Worm (Caenorhabditis elegans): ENCODE results near the gene glo-3.

The glo-3 gene

DNA sequence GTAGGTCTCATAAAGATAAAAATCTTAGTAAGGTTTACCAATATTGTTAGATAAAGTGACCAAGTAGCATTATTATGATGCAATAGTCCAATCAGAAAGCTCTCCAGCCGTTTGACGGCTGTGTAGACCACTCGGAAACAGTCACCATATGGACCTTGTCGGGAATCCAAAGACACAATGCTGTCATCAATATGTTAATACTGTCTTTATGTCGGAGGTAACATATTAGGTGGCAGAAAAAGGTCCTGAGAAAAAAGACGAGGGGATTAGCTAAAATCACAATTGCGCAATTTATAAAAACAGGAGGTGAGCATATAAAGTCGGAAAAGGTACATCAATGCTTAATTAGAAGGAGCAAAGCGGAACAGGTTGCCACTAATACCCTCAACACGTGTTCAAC, 25.5 kb upstream of the glo-3 start:
- TF ChIP-seq F44E2.7 (GFP tag; IDR thresholded peaks at IDR 0.05) (no peak), unc-62 (GFP tag; optimal IDR thresholded peaks at IDR 0.05 in 1 of 2) (peak in 1 of 2 experiments; percentile 70), unc-62 (tag; optimal IDR thresholded peaks at IDR 0.05) (no peak)

DNA sequence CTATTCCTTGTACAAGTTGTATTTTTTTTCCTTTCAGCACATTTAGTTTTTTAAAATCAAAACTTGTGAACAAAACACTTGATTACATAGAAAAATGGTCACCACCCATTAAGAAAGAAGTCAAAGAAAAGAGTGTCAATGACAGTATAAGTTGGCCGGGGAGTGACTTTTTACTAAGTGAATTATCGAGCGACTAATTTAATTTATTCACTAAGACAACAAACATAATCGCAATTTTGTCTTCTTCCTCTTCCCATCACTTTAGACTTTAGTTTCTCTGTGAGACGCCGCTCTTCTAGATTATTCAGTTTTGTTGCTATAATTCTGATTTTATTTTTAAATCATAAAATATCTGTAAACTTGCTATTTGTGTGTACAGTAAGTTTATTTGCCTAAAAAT, 19.4 kb upstream of the glo-3 start:
- no peak for TF ChIP-seq mxl-2 (GFP tag; conservative IDR thresholded peaks at IDR 0.05)
- TF ChIP-seq nhr-111 (GFP tag; optimal IDR thresholded peaks at IDR 0.05) = no peak
- no peak for TF ChIP-seq lir-3 (tag; optimal IDR thresholded peaks at IDR 0.05)
- TF ChIP-seq zip-11 (GFP tag; IDR thresholded peaks at IDR 0.05) = no peak
- TF ChIP-seq ZK337.2 (GFP tag; IDR thresholded peaks at IDR 0.05) = no peak
- TF ChIP-seq lin-29 (GFP tag; IDR thresholded peaks at IDR 0.05) = no peak
- TF ChIP-seq php-3 (GFP tag; IDR thresholded peaks at IDR 0.05) = no peak
- no peak for TF ChIP-seq F49E8.2 (tag; optimal IDR thresholded peaks at IDR 0.05; ENCODE audit: borderline replicate concordance)
- no peak for TF ChIP-seq ctbp-1 (GFP tag; IDR thresholded peaks at IDR 0.05)
- TF ChIP-seq hif-1 (tag; optimal IDR thresholded peaks at IDR 0.05) = no peak
- no peak for TF ChIP-seq hlh-11 (tag; optimal IDR thresholded peaks at IDR 0.05)
- TF ChIP-seq lin-13 (GFP tag; optimal IDR thresholded peaks at IDR 0.05) = no peak
- no peak for TF ChIP-seq daf-16 (GFP tag; optimal IDR thresholded peaks at IDR 0.05)
- TF ChIP-seq daf-16 (tag; optimal IDR thresholded peaks at IDR 0.05) = no peak
- TF ChIP-seq saeg-2 (GFP tag; IDR thresholded peaks at IDR 0.05) = no peak
- no peak for TF ChIP-seq lin-38 (GFP tag; IDR thresholded peaks at IDR 0.05)
- no peak for TF ChIP-seq nhr-6 (tag; optimal IDR thresholded peaks at IDR 0.05)

DNA sequence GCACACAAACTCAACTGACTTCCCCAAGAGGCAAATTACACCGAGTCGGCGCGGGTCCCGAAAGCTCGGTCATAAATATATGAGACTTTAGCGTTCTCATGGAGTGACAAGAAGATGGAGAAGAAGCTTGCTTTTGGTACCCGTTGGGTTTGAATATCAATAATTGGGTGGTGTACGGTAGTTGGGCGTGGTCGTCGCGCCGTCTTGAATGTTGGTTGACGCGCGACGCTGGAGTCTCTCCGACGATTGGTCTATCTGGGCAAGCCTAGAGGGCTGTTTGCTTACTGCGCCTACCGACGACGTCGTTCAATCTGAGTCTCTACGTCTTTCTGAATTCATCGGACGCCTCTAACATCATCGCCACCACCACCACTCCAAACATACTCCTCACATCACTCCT, 18.7 kb upstream of the glo-3 start:
- no peak for TF ChIP-seq ceh-62 (tag; optimal IDR thresholded peaks at IDR 0.05)
- no peak for TF ChIP-seq daf-12 (tag; optimal IDR thresholded peaks at IDR 0.05)
- TF ChIP-seq ceh-82 (tag; optimal IDR thresholded peaks at IDR 0.05) = no peak
- no peak for TF ChIP-seq Y5F2A.4 (GFP tag; optimal IDR thresholded peaks at IDR 0.05)
- no peak for TF ChIP-seq mdl-1 (tag; optimal IDR thresholded peaks at IDR 0.05)
- TF ChIP-seq nhr-237 (tag; optimal IDR thresholded peaks at IDR 0.05) = no peak
- TF ChIP-seq hlh-30 (tag; optimal IDR thresholded peaks at IDR 0.05; ENCODE audit: insufficient read depth) = no peak
- no peak for TF ChIP-seq F44E2.7 (GFP tag; IDR thresholded peaks at IDR 0.05)
- no peak for TF ChIP-seq jun-1 (tag; optimal IDR thresholded peaks at IDR 0.05)
- no peak for TF ChIP-seq ceh-44 (GFP tag; IDR thresholded peaks at IDR 0.05)
- no peak for TF ChIP-seq ZK337.2 (GFP tag; IDR thresholded peaks at IDR 0.05)
- no peak for TF ChIP-seq unc-39 (tag; optimal IDR thresholded peaks at IDR 0.05)
- no peak for TF ChIP-seq hmg-1.1 (GFP tag; IDR thresholded peaks at IDR 0.05)
- no peak for TF ChIP-seq mxl-2 (GFP tag; conservative IDR thresholded peaks at IDR 0.05)

DNA sequence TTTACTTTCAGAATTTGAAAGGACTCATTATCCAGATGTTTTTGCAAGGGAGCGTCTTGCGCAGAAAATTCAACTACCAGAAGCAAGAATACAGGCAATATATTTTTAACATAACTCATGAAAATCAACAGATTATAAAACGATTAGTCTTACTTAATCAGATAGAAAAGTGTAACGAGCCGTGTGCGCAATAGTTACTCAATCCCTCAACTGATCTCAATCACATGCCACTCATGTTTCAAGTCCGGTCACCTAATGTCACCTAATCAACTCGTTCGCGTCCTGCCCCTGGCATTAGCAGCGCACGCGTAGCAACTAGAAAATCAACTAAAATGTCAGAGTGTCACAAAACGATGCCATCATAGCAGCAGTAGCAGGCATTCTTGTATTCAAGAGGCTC, 16.9 kb upstream of the glo-3 start:
- TF ChIP-seq saeg-2 (GFP tag; IDR thresholded peaks at IDR 0.05) = no peak
- no peak for TF ChIP-seq php-3 (GFP tag; IDR thresholded peaks at IDR 0.05)
- no peak for TF ChIP-seq madf-5 (GFP tag; IDR thresholded peaks at IDR 0.05)
- TF ChIP-seq nhr-6 (tag; optimal IDR thresholded peaks at IDR 0.05) = no peak
- TF ChIP-seq ztf-7 (tag; optimal IDR thresholded peaks at IDR 0.05) = no peak
- no peak for TF ChIP-seq ama-1 (optimal IDR thresholded peaks at IDR 0.05)
- TF ChIP-seq nhr-76 (tag; optimal IDR thresholded peaks at IDR 0.05) = no peak
- TF ChIP-seq snpc-4 (tag; optimal IDR thresholded peaks at IDR 0.05) = no peak
- no peak for TF ChIP-seq ceh-32 (tag; optimal IDR thresholded peaks at IDR 0.05; ENCODE audit: poor library complexity)
- TF ChIP-seq Y5F2A.4 (GFP tag; optimal IDR thresholded peaks at IDR 0.05) = no peak
- no peak for TF ChIP-seq spr-1 (tag; optimal IDR thresholded peaks at IDR 0.05)

Measured in whole organism, L4 larva.